Fruit fly (Drosophila melanogaster): Measurements from ENCODE around the gene Rh2.

The Rh2 gene

DNA sequence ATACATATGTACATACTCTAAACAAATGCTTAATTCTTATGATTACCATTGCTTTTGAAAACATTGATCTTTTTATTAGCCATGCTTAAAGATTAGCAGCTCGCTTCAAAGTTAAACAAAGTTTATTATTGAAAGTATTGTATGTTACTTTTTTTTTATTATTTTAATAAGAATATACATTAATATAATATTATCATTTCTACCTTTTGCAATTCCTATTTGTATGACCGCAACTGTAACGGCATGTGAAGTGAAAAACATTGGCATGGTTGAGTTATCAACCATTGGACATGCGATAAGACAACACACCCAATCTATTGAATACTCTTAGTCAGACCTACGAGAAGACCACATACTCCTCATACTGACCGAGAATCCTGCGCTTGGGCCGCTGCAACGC lies 11.7 kb downstream of the Rh2 start:
- TF ChIP-seq Dif (GFP tag; optimal IDR thresholded peaks at IDR 0.05; ENCODE audit: partially characterized antibody), result no peak
- TF ChIP-seq dsf (GFP tag; optimal IDR thresholded peaks at IDR 0.05; ENCODE audit: borderline replicate concordance), result no peak
- peak in 1 of 2 experiments; percentile 3 for TF ChIP-seq foxo (GFP tag; optimal IDR thresholded peaks at IDR 0.05)
- TF ChIP-seq lola (GFP tag; optimal IDR thresholded peaks at IDR 0.05), result no peak

dm6 chr3R:18912782-18913331 lies 13.6 kb downstream of the Rh2 start, which contains the start of gene Sgsh:
Gene Sgsh (minus strand): TSS chr3R:18912922.
- no peak for TF ChIP-seq CG9705 (GFP tag; optimal IDR thresholded peaks at IDR 0.05)
- no peak for TF ChIP-seq rgr (GFP tag; optimal IDR thresholded peaks at IDR 0.05)
- TF ChIP-seq Abd-B (GFP tag; optimal IDR thresholded peaks at IDR 0.05), result no peak
- TF ChIP-seq sage (GFP tag; optimal IDR thresholded peaks at IDR 0.05), result no peak
- no peak for TF ChIP-seq psq (GFP tag; optimal IDR thresholded peaks at IDR 0.05)
- peak; percentile 1 for TF ChIP-seq h (GFP tag; optimal IDR thresholded peaks at IDR 0.05)
- no peak for TF ChIP-seq lola (GFP tag; optimal IDR thresholded peaks at IDR 0.05)
- peak; percentile 2 for TF ChIP-seq br (GFP tag; optimal IDR thresholded peaks at IDR 0.05)
- TF ChIP-seq Hnf4 (GFP tag; optimal IDR thresholded peaks at IDR 0.05), result no peak
- peak; percentile 20 for TF ChIP-seq fru (GFP tag; optimal IDR thresholded peaks at IDR 0.05)
- TF ChIP-seq dsf (GFP tag; optimal IDR thresholded peaks at IDR 0.05; ENCODE audit: borderline replicate concordance), result no peak
- no peak for TF ChIP-seq sv (GFP tag; optimal IDR thresholded peaks at IDR 0.05)
- TF ChIP-seq Dif (GFP tag; optimal IDR thresholded peaks at IDR 0.05; ENCODE audit: partially characterized antibody), result peak; percentile 77
- TF ChIP-seq woc (GFP tag; optimal IDR thresholded peaks at IDR 0.05), result peak; percentile 54
- no peak for TF ChIP-seq Mio (GFP tag; optimal IDR thresholded peaks at IDR 0.05)
- TF ChIP-seq HLH106 (tag; optimal IDR thresholded peaks at IDR 0.05), result peak; percentile 29
- TF ChIP-seq Sp1 (GFP tag; optimal IDR thresholded peaks at IDR 0.05), result no peak
- TF ChIP-seq dmrt93B (GFP tag; optimal IDR thresholded peaks at IDR 0.05), result no peak
- peak in 1 of 2 experiments; percentile 39 for TF ChIP-seq dl (GFP tag; optimal IDR thresholded peaks at IDR 0.05; ENCODE audit: insufficient read depth in 1 of 2, partially characterized antibody in 2 of 2)
- TF ChIP-seq tai (GFP tag; optimal IDR thresholded peaks at IDR 0.05), result no peak
- no peak for TF ChIP-seq OdsH (GFP tag; optimal IDR thresholded peaks at IDR 0.05)
- peak in 1 of 2 experiments; percentile 1 for TF ChIP-seq foxo (GFP tag; optimal IDR thresholded peaks at IDR 0.05)

DNA sequence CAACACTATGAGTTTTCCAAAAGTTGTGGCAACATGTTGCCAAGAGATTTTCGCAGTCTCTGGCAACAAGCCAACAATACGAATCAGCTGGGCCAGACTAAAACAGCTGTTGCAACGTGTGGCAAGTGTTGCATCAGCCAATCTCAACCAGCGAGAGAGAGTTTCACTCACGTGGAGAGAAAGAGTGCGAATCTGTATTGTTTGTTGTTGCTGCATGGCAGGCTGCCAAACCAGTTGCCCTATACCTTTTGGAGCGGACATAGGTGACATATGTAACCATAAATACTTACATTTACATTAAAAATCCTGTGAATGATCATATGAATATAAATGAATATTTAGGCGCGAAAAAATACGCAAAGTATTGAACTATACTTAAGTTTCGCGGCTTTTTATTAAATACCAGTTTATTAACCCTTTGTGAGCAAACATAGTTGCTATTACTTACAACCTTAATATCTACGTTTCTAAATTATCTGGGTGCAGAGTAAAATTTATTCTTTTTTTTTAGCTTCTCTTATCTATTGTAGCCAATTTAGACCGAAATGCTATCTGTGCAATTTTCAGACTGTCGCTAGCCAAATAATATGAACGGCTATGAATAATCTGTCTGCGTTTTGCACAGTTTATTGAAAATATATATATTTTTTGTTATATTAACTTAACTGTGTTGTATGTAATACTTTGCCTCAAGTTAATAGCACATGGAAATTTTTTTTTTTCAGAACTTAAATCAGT lies 14.8 kb downstream of the Rh2 start:
- TF ChIP-seq rgr (GFP tag; optimal IDR thresholded peaks at IDR 0.05), result peak; percentile 50
- TF ChIP-seq Myc (optimal IDR thresholded peaks at IDR 0.05), result no peak
- peak in 1 of 2 experiments; percentile 71 for TF ChIP-seq foxo (GFP tag; optimal IDR thresholded peaks at IDR 0.05)
- peak; percentile 55 for TF ChIP-seq CG32264 (GFP tag; optimal IDR thresholded peaks at IDR 0.05)
- TF ChIP-seq Dfd (GFP tag; optimal IDR thresholded peaks at IDR 0.05), result no peak
- TF ChIP-seq GATAd (GFP tag; optimal IDR thresholded peaks at IDR 0.05), result no peak
- no peak for TF ChIP-seq Abd-B (GFP tag; optimal IDR thresholded peaks at IDR 0.05)
- TF ChIP-seq br (GFP tag; optimal IDR thresholded peaks at IDR 0.05), result peak; percentile 24
- TF ChIP-seq sv (GFP tag; optimal IDR thresholded peaks at IDR 0.05), result no peak
- TF ChIP-seq woc (GFP tag; optimal IDR thresholded peaks at IDR 0.05), result peak; percentile 35
- TF ChIP-seq usp (GFP tag; optimal IDR thresholded peaks at IDR 0.05), result no peak
- TF ChIP-seq Dif (GFP tag; optimal IDR thresholded peaks at IDR 0.05; ENCODE audit: partially characterized antibody), result peak; percentile 66
- TF ChIP-seq Hr78 (GFP tag; optimal IDR thresholded peaks at IDR 0.05), result no peak
- no peak for TF ChIP-seq N (GFP tag; optimal IDR thresholded peaks at IDR 0.05)
- no peak for TF ChIP-seq tai (GFP tag; optimal IDR thresholded peaks at IDR 0.05)
- TF ChIP-seq Sp1 (GFP tag; optimal IDR thresholded peaks at IDR 0.05), result peak; percentile 40
- peak; percentile 65 for TF ChIP-seq HLH106 (tag; optimal IDR thresholded peaks at IDR 0.05)
- no peak for TF ChIP-seq lola (GFP tag; optimal IDR thresholded peaks at IDR 0.05)
- peak; percentile 82 for TF ChIP-seq h (GFP tag; optimal IDR thresholded peaks at IDR 0.05)
- no peak for TF ChIP-seq Mio (GFP tag; optimal IDR thresholded peaks at IDR 0.05)
- TF ChIP-seq ey (GFP tag; optimal IDR thresholded peaks at IDR 0.05), result peak; percentile 40
- TF ChIP-seq sage (GFP tag; optimal IDR thresholded peaks at IDR 0.05), result no peak
- no peak for TF ChIP-seq jim (GFP tag; optimal IDR thresholded peaks at IDR 0.05)
- TF ChIP-seq Hr83 (GFP tag; optimal IDR thresholded peaks at IDR 0.05; ENCODE audit: poor library complexity, severe bottlenecking), result no peak
- peak; percentile 42 for TF ChIP-seq Hnf4 (GFP tag; optimal IDR thresholded peaks at IDR 0.05)
- peak; percentile 24 to 46 for TF ChIP-seq dl (GFP tag; optimal IDR thresholded peaks at IDR 0.05; ENCODE audit: insufficient read depth in 1 of 2, partially characterized antibody in 2 of 2)
- TF ChIP-seq Rel (GFP tag; optimal IDR thresholded peaks at IDR 0.05), result no peak
- TF ChIP-seq Rel (tag; optimal IDR thresholded peaks at IDR 0.05), result no peak
- TF ChIP-seq psq (GFP tag; optimal IDR thresholded peaks at IDR 0.05), result no peak
- TF ChIP-seq CG9705 (GFP tag; optimal IDR thresholded peaks at IDR 0.05), result peak; percentile 24
- peak; percentile 21 for TF ChIP-seq fru (GFP tag; optimal IDR thresholded peaks at IDR 0.05)
- TF ChIP-seq dsf (GFP tag; optimal IDR thresholded peaks at IDR 0.05; ENCODE audit: borderline replicate concordance), result no peak
- no peak for TF ChIP-seq Jra (GFP tag; optimal IDR thresholded peaks at IDR 0.05)
- TF ChIP-seq pan (optimal IDR thresholded peaks at IDR 0.05), result no peak
- peak; percentile 19 for TF ChIP-seq brk (GFP tag; optimal IDR thresholded peaks at IDR 0.05)
- TF ChIP-seq OdsH (GFP tag; optimal IDR thresholded peaks at IDR 0.05), result peak; percentile 39
- no peak for TF ChIP-seq CrebA (GFP tag; optimal IDR thresholded peaks at IDR 0.05; ENCODE audit: borderline replicate concordance)
- TF ChIP-seq Vsx2 (GFP tag; optimal IDR thresholded peaks at IDR 0.05; ENCODE audit: partially characterized antibody), result no peak
- TF ChIP-seq dmrt93B (GFP tag; optimal IDR thresholded peaks at IDR 0.05), result no peak

Data from whole organism, wandering third instar larva.